Worm (Caenorhabditis elegans) whole organism, L1 larva: ENCODE data around the gene ceh-48.

Experiments
- C04F5.9 ChIP-seq: sonication (generic microtip); optimal IDR thresholded peaks from 2 replicates; lab custom pipeline; 2016; ENCODE audit warnings: missing genetic modification characterization, missing compliant biosample characterization
- C16A3.4 ChIP-seq: fragments of 150-350 bp; optimal IDR thresholded peaks from 2 replicates; lab custom pipeline; 2014; ENCODE audit warnings: missing biosample characterization, missing genetic modification characterization
- C34B4.2 ChIP-seq: sonication (generic microtip); optimal IDR thresholded peaks from 2 replicates; lab custom pipeline; 2017; ENCODE audit warnings: mild to moderate bottlenecking, missing genetic modification characterization, missing compliant biosample characterization
- F16B12.6 ChIP-seq: fragments of 150-350 bp; optimal IDR thresholded peaks from 2 replicates; lab custom pipeline; 2014; ENCODE audit warnings: missing biosample characterization, missing genetic modification characterization
- Y116A8C.19 ChIP-seq: sonication (generic microtip); optimal IDR thresholded peaks from 2 replicates; lab custom pipeline; 2016; ENCODE audit warnings: missing compliant biosample characterization, missing genetic modification characterization, borderline replicate concordance
- aha-1 ChIP-seq: fragments of 150-350 bp; optimal IDR thresholded peaks from 2 replicates; lab custom pipeline; 2014; ENCODE audit warnings: missing biosample characterization, missing genetic modification characterization
- aly-2 ChIP-seq: fragments of 150-350 bp; optimal IDR thresholded peaks from 2 replicates; lab custom pipeline; 2014; ENCODE audit warnings: missing biosample characterization, missing genetic modification characterization
- ceh-63 ChIP-seq: fragments of 200-800 bp; sonication (Bioruptor generic); optimal IDR thresholded peaks from 2 replicates; lab custom pipeline; 2018; ENCODE audit warnings: mild to moderate bottlenecking, missing genetic modification characterization, missing compliant biosample characterization
- ceh-8 ChIP-seq: fragments of 200-800 bp; sonication (Bioruptor generic); optimal IDR thresholded peaks from 2 replicates; lab custom pipeline; 2018; ENCODE audit warnings: mild to moderate bottlenecking, missing genetic modification characterization, moderate library complexity, missing compliant biosample characterization
- ceh-82 ChIP-seq, 3 experiments: fragments of 150-350 bp in 1 of 3; sonication (generic microtip) in 2 of 3; optimal IDR thresholded peaks; 2 replicates each; lab custom pipeline; 2014 to 2017; ENCODE audit warnings: missing biosample characterization in 3 of 3, missing genetic modification characterization in 3 of 3
- dpl-1 ChIP-seq, 3 experiments: fragments of 150-350 bp in 2 of 3; sonication (generic microtip) in 1 of 3; optimal IDR thresholded peaks; 2 replicates each; lab custom pipeline; 2014 to 2017; ENCODE audit warnings: missing biosample characterization in 3 of 3, missing genetic modification characterization in 3 of 3, missing genetic modification reagents in 3 of 3
- dsc-1 ChIP-seq: sonication (generic microtip); optimal IDR thresholded peaks from 2 replicates; lab custom pipeline; 2016; ENCODE audit warnings: mild to moderate bottlenecking, missing genetic modification characterization, missing compliant biosample characterization
- efl-1 ChIP-seq, 4 experiments: fragments of 150-350 bp; optimal IDR thresholded peaks in 3 of 4; peaks in 1 of 4; 1 replicate in 1 of 4; 2 replicates in 3 of 4; lab custom pipeline; 2014; ENCODE audit warnings: missing biosample characterization in 2 of 4, missing genetic modification characterization in 2 of 4, missing genetic modification reagents in 2 of 4
- egl-27 ChIP-seq, 2 experiments: fragments of 150-350 bp in 1 of 2; sonication (generic microtip); optimal IDR thresholded peaks; 3 replicates each; lab custom pipeline; 2017 to 2018; ENCODE audit warnings: missing biosample characterization in 2 of 2, missing genetic modification characterization in 2 of 2, missing genetic modification reagents in 2 of 2
- elt-2 ChIP-seq: sonication (generic microtip); optimal IDR thresholded peaks from 2 replicates; lab custom pipeline; 2016; ENCODE audit warnings: missing genetic modification characterization, mild to moderate bottlenecking, inconsistent platforms, missing compliant biosample characterization, missing genetic modification reagents
- fkh-10 ChIP-seq: sonication (generic microtip); optimal IDR thresholded peaks from 2 replicates; lab custom pipeline; 2017; ENCODE audit warnings: missing biosample characterization, missing genetic modification reagents, missing genetic modification characterization
- fos-1 ChIP-seq: fragments of 150-350 bp; optimal IDR thresholded peaks from 2 replicates; lab custom pipeline; 2014; ENCODE audit warnings: missing biosample characterization, missing genetic modification characterization
- grh-1 ChIP-seq: fragments of 200-800 bp; sonication (Bioruptor generic); IDR thresholded peaks from 2 replicates; pipeline ENCODE4 v1.3.6; 2022; ENCODE audit warnings: missing genetic modification reagents, missing genetic modification characterization, missing compliant biosample characterization
- hlh-17 ChIP-seq: fragments of 200-800 bp; sonication (Bioruptor generic); optimal IDR thresholded peaks from 2 replicates; lab custom pipeline; 2018; ENCODE audit warnings: missing genetic modification characterization, mild to moderate bottlenecking, missing compliant biosample characterization, moderate library complexity, borderline replicate concordance
- irx-1 ChIP-seq: sonication (generic microtip); optimal IDR thresholded peaks from 2 replicates; lab custom pipeline; 2016; ENCODE audit warnings: missing genetic modification characterization, missing compliant biosample characterization
- isw-1 ChIP-seq: fragments of 200-800 bp; sonication (Bioruptor generic); IDR thresholded peaks from 2 replicates; pipeline ENCODE4 v1.3.6; 2022; ENCODE audit warnings: missing genetic modification characterization, missing compliant biosample characterization
- lin-13 ChIP-seq: fragments of 150-350 bp; optimal IDR thresholded peaks from 2 replicates; lab custom pipeline; 2014; ENCODE audit warnings: missing biosample characterization, missing genetic modification reagents, missing genetic modification characterization
- lin-15B ChIP-seq: fragments of 150-350 bp; sonication (generic microtip); optimal IDR thresholded peaks from 3 replicates; lab custom pipeline; 2014; ENCODE audit warnings: missing biosample characterization, missing genetic modification characterization
- lin-39 ChIP-seq: fragments of 150-350 bp; optimal IDR thresholded peaks from 2 replicates; lab custom pipeline; 2014; ENCODE audit warnings: missing biosample characterization, missing genetic modification reagents, missing genetic modification characterization
- lsy-2 ChIP-seq, 2 experiments: fragments of 150-350 bp; optimal IDR thresholded peaks; 2 replicates each; lab custom pipeline; 2014; ENCODE audit warnings: missing biosample characterization in 2 of 2, missing genetic modification characterization in 2 of 2
- mab-9 ChIP-seq: fragments of 200-800 bp; sonication (Bioruptor generic); IDR thresholded peaks from 2 replicates; pipeline ENCODE4 v1.3.6; 2022; ENCODE audit warnings: missing genetic modification reagents, missing genetic modification characterization, missing compliant biosample characterization
- mef-2 ChIP-seq: fragments of 150-350 bp; optimal IDR thresholded peaks from 2 replicates; lab custom pipeline; 2014; ENCODE audit warnings: missing biosample characterization, missing genetic modification characterization
- mep-1 ChIP-seq: fragments of 150-350 bp; optimal IDR thresholded peaks from 2 replicates; lab custom pipeline; 2014; ENCODE audit warnings: missing biosample characterization, missing genetic modification characterization
- nhr-12 ChIP-seq: sonication (generic microtip); optimal IDR thresholded peaks from 2 replicates; lab custom pipeline; 2017; ENCODE audit warnings: missing biosample characterization, missing genetic modification characterization
- nhr-237 ChIP-seq: fragments of 150-350 bp; optimal IDR thresholded peaks from 2 replicates; lab custom pipeline; 2014; ENCODE audit warnings: missing biosample characterization, missing genetic modification characterization
- nhr-47 ChIP-seq: sonication (generic microtip); optimal IDR thresholded peaks from 2 replicates; lab custom pipeline; 2016; ENCODE audit warnings: mild to moderate bottlenecking, missing genetic modification characterization, moderate library complexity, missing compliant biosample characterization
- nhr-84 ChIP-seq: sonication (generic microtip); optimal IDR thresholded peaks from 2 replicates; lab custom pipeline; 2017; ENCODE audit warnings: missing biosample characterization, missing genetic modification characterization
- nhr-85 ChIP-seq: sonication (generic microtip); peaks from one replicate; lab custom pipeline; 2016; ENCODE audit warnings: missing genetic modification characterization, inconsistent platforms, missing compliant biosample characterization
- snpc-4 ChIP-seq: fragments of 150-350 bp; optimal IDR thresholded peaks from 2 replicates; lab custom pipeline; 2014; ENCODE audit warnings: missing biosample characterization, missing genetic modification characterization
- sox-4 ChIP-seq: sonication (generic microtip); optimal IDR thresholded peaks from 2 replicates; lab custom pipeline; 2016; ENCODE audit warnings: missing genetic modification characterization, missing compliant biosample characterization
- sptf-1 ChIP-seq: fragments of 150-350 bp; optimal IDR thresholded peaks from 2 replicates; lab custom pipeline; 2014; ENCODE audit warnings: missing biosample characterization, missing genetic modification characterization
- sup-37 ChIP-seq: fragments of 200-800 bp; sonication (Bioruptor generic); optimal IDR thresholded peaks from 2 replicates; lab custom pipeline; 2018; ENCODE audit warnings: mild to moderate bottlenecking, missing genetic modification characterization, missing compliant biosample characterization
- swsn-7 ChIP-seq: sonication (generic microtip); optimal IDR thresholded peaks from 2 replicates; lab custom pipeline; 2016; ENCODE audit warnings: missing genetic modification characterization, missing compliant biosample characterization
- unc-130 ChIP-seq: fragments of 150-350 bp; optimal IDR thresholded peaks from 2 replicates; lab custom pipeline; 2017; ENCODE audit warnings: missing biosample characterization, missing genetic modification characterization, inconsistent platforms
- unc-30 ChIP-seq: sonication (generic microtip); optimal IDR thresholded peaks from 2 replicates; lab custom pipeline; 2017; ENCODE audit warnings: missing biosample characterization, missing genetic modification characterization
- unc-62 ChIP-seq: fragments of 150-350 bp; optimal IDR thresholded peaks from 2 replicates; lab custom pipeline; 2014; ENCODE audit warnings: missing biosample characterization, missing genetic modification reagents, missing genetic modification characterization
- unc-98 ChIP-seq: fragments of 200-800 bp; sonication (Bioruptor generic); IDR thresholded peaks from 2 replicates; pipeline ENCODE4 v1.3.6; 2022; ENCODE audit warnings: missing genetic modification characterization, missing compliant biosample characterization
- vab-15 ChIP-seq: sonication (generic microtip); optimal IDR thresholded peaks from 2 replicates; lab custom pipeline; 2017; ENCODE audit warnings: missing genotype, mild to moderate bottlenecking, missing genetic modification characterization, missing compliant biosample characterization
- xbp-1 ChIP-seq: sonication (generic microtip); optimal IDR thresholded peaks from 2 replicates; lab custom pipeline; 2016; ENCODE audit warnings: missing genetic modification characterization, missing compliant biosample characterization
- zag-1 ChIP-seq: fragments of 150-350 bp; optimal IDR thresholded peaks from 2 replicates; lab custom pipeline; 2014; ENCODE audit warnings: missing biosample characterization, missing genetic modification characterization
- zip-4 ChIP-seq: fragments of 200-800 bp; sonication (Bioruptor generic); optimal IDR thresholded peaks from 2 replicates; lab custom pipeline; 2018; ENCODE audit warnings: mild to moderate bottlenecking, missing genetic modification characterization, moderate library complexity, missing compliant biosample characterization
- ztf-11 ChIP-seq, 2 experiments: sonication (generic microtip); optimal IDR thresholded peaks; 2 replicates each; lab custom pipeline; 2016 to 2017; ENCODE audit warnings: missing genetic modification characterization in 2 of 2, missing biosample characterization in 1 of 2, missing compliant biosample characterization in 1 of 2
- ztf-4 ChIP-seq: fragments of 150-350 bp; optimal IDR thresholded peaks from 2 replicates; lab custom pipeline; 2014; ENCODE audit warnings: missing biosample characterization, missing genetic modification characterization

The ceh-48 gene

ce11 chrIV:6811808-6812207 lies at the start of gene ceh-48:
Gene ceh-48 (plus strand): TSS chrIV:6812108.
- TF ChIP-seq nhr-12 (no peak), mep-1 (tag; lab: Kevin White, UChicago) (no peak), elt-2 (tag; lab: Kevin White, UChicago) (no peak), sox-4 (tag; lab: Kevin White, UChicago) (no peak), dsc-1 (no peak), unc-130 (tag; lab: Kevin White, UChicago) (no peak), unc-30 (tag; lab: Kevin White, UChicago) (no peak), fos-1 (tag; lab: Kevin White, UChicago) (no peak), lin-39 (tag; lab: Kevin White, UChicago) (no peak), grh-1 (GFP tag; lab: Robert Waterston, UW) (no peak), snpc-4 (no peak), C16A3.4 (no peak), nhr-84 (tag; lab: Kevin White, UChicago) (no peak), irx-1 (tag; lab: Kevin White, UChicago) (no peak), C34B4.2 (tag; lab: Kevin White, UChicago) (no peak)

DNA sequence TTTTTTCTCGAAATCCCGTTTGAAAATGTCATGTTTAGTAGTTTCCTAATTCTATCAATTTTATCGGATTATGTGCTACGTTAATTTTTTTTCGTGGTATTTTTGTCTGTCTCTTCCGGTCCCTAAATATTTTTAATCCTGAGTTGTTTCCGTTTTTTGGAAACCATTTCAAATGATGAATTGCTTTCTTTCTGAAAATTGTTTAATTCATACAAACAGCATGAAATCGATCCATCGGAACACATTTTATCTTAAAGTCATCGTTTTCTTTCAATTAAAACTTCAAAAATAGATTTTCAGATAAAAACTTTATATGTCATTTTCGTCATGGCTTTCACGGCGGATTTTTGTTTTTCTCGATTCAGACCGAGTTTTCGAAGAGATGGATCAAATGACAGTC lies 49.5 kb upstream of the ceh-48 start, which contains the start of gene spd-3:
TSS of gene spd-3 (plus strand) at position 301 of the 400 bp plus-strand sequence.
- TF ChIP-seq dpl-1 (GFP tag; optimal IDR thresholded peaks at IDR 0.05; lab: Kevin White, UChicago) (no peak), mep-1 (tag; lab: Kevin White, UChicago) (no peak), unc-98 (GFP tag; lab: Robert Waterston, UW) (no peak)

DNA sequence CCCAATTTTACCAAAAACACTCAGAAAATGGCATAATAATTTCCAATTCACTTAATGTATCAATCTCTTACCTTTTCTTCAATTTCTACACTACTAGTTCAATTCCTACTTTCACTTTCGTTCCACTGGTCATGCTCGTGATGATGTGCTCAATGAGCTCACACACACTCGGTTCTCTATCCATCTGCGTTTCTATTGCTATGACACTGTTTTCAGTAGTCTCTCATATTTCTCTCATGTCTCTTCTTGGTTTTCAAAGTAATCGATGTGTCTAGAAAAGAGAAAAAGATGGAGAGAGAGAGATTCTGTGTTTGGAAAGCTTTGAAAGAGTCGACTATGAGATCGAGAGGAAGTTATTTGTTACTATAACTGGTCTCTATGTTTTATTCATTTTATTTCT lies 44.7 kb upstream of the ceh-48 start:
- TF ChIP-seq lin-15B (tag; lab: Kevin White, UChicago) (no peak), lin-13 (GFP tag; lab: Kevin White, UChicago) (no peak), sup-37 (GFP tag; lab: Kevin White, UChicago) (no peak), aha-1 (no peak), nhr-84 (tag; lab: Kevin White, UChicago) (no peak), mab-9 (GFP tag; lab: Robert Waterston, UW) (no peak), mef-2 (tag; lab: Kevin White, UChicago) (no peak), nhr-85 (tag; lab: Kevin White, UChicago) (no peak), elt-2 (tag; lab: Kevin White, UChicago) (peak; percentile 28), aly-2 (tag; lab: Kevin White, UChicago) (no peak), ceh-63 (GFP tag; lab: Kevin White, UChicago) (no peak), irx-1 (tag; lab: Kevin White, UChicago) (no peak), C34B4.2 (tag; lab: Kevin White, UChicago) (no peak), isw-1 (GFP tag; lab: Robert Waterston, UW) (no peak), ztf-4 (tag; lab: Kevin White, UChicago) (no peak), F16B12.6 (no peak), fkh-10 (no peak), nhr-47 (tag; lab: Kevin White, UChicago) (peak; percentile 42), lsy-2 (tag; optimal IDR thresholded peaks at IDR 0.05; lab: Kevin White, UChicago) (peak; percentile 59 to 74), egl-27 (tag; optimal IDR thresholded peaks at IDR 0.05; lab: Kevin White, UChicago) (no peak), C16A3.4 (peak; percentile 21), swsn-7 (tag; lab: Kevin White, UChicago) (peak; percentile 57), hlh-17 (GFP tag; lab: Kevin White, UChicago) (no peak), unc-62 (GFP tag; lab: Kevin White, UChicago) (no peak), sptf-1 (tag; lab: Kevin White, UChicago) (no peak), C04F5.9 (tag; lab: Kevin White, UChicago) (no peak), unc-98 (GFP tag; lab: Robert Waterston, UW) (no peak), unc-130 (tag; lab: Kevin White, UChicago) (no peak), ceh-8 (GFP tag; lab: Kevin White, UChicago) (no peak), zag-1 (tag; lab: Kevin White, UChicago) (no peak), nhr-237 (no peak), snpc-4 (no peak), sox-4 (tag; lab: Kevin White, UChicago) (no peak), ceh-82 (tag; optimal IDR thresholded peaks at IDR 0.05; lab: Kevin White, UChicago) (peak; percentile 18 to 75 (median 41)), vab-15 (no peak), efl-1 (optimal IDR thresholded peaks at IDR 0.05; lab: Kevin White, UChicago) (peak; percentile 52 to 58), efl-1 (GFP tag; optimal IDR thresholded peaks at IDR 0.05 in 1 of 2; lab: Kevin White, UChicago) (peak in 1 of 2 experiments; percentile 30), zip-4 (no peak), ztf-11 (tag; optimal IDR thresholded peaks at IDR 0.05; lab: Kevin White, UChicago) (no peak), Y116A8C.19 (tag; lab: Kevin White, UChicago) (no peak), xbp-1 (peak; percentile 16), grh-1 (GFP tag; lab: Robert Waterston, UW) (no peak)
